Worm (Caenorhabditis elegans) whole organism, L4 larva: ENCODE data around the gene Y54F10AM.6.

Experiments
- aha-1 ChIP-seq: fragments of 150-350 bp; peaks from one replicate; lab custom pipeline; 2014; ENCODE audit warnings: missing biosample characterization, missing genetic modification characterization
- daf-12 ChIP-seq: fragments of 150-350 bp; optimal IDR thresholded peaks from 2 replicates; lab custom pipeline; 2014; ENCODE audit warnings: missing biosample characterization, missing genetic modification reagents, missing genetic modification characterization
- daf-8 ChIP-seq: fragments of 200-800 bp; sonication (Bioruptor generic); IDR thresholded peaks from 2 replicates; pipeline ENCODE4 v1.3.6; 2022; ENCODE audit warnings: missing genetic modification characterization, missing compliant biosample characterization
- fkh-10 ChIP-seq: fragments of 150-350 bp; optimal IDR thresholded peaks from 2 replicates; lab custom pipeline; 2014; ENCODE audit warnings: missing biosample characterization, missing genetic modification reagents, missing genetic modification characterization
- lin-15B ChIP-seq: fragments of 150-350 bp; sonication (generic microtip); optimal IDR thresholded peaks from 3 replicates; lab custom pipeline; 2014; ENCODE audit warnings: missing biosample characterization, missing genetic modification characterization
- lin-29 ChIP-seq: fragments of 200-800 bp; sonication (Bioruptor generic); IDR thresholded peaks from 2 replicates; pipeline ENCODE4 v1.3.6; 2022; ENCODE audit warnings: missing genetic modification reagents, missing genetic modification characterization, missing compliant biosample characterization
- mes-2 ChIP-seq: sonication (generic microtip); optimal IDR thresholded peaks from 2 replicates; lab custom pipeline; 2016; ENCODE audit warnings: missing genotype, mild to moderate bottlenecking, missing genetic modification characterization, missing compliant biosample characterization; ENCODE audit not compliant: poor library complexity, severe bottlenecking
- nhr-11 ChIP-seq: fragments of 150-350 bp; optimal IDR thresholded peaks from 2 replicates; lab custom pipeline; 2014; ENCODE audit warnings: missing biosample characterization, missing genetic modification characterization
- nhr-237 ChIP-seq: sonication (generic microtip); optimal IDR thresholded peaks from 2 replicates; lab custom pipeline; 2017; ENCODE audit warnings: missing biosample characterization, missing genetic modification characterization
- pha-4 ChIP-seq, 2 experiments: fragments of 150-350 bp in 1 of 2; fragments of 200-800 bp in 1 of 2; sonication (Bioruptor generic) in 1 of 2; IDR thresholded peaks in 1 of 2; optimal IDR thresholded peaks in 1 of 2; 2 replicates each; pipeline versions ENCODE4 v1.3.6 to Lab custom; 2014 to 2022; ENCODE audit warnings: missing genetic modification characterization in 2 of 2, missing genetic modification reagents in 2 of 2, missing biosample characterization in 1 of 2, missing compliant biosample characterization in 1 of 2
- spr-1 ChIP-seq: sonication (generic microtip); optimal IDR thresholded peaks from 2 replicates; lab custom pipeline; 2016; ENCODE audit warnings: mild to moderate bottlenecking, missing genetic modification characterization, missing compliant biosample characterization
- ztf-11 ChIP-seq: fragments of 150-350 bp; optimal IDR thresholded peaks from 2 replicates; lab custom pipeline; 2014; ENCODE audit warnings: missing biosample characterization, missing genetic modification characterization

- TF ChIP-seq fkh-10 (GFP tag; lab: Kevin White, UChicago) (no peak), lin-29 (GFP tag; lab: Robert Waterston, UW) (no peak), pha-4 (GFP tag; IDR thresholded peaks at IDR 0.05; lab: Robert Waterston, UW) (no peak), pha-4 (tag; optimal IDR thresholded peaks at IDR 0.05; lab: Kevin White, UChicago) (no peak), daf-8 (GFP tag; lab: Robert Waterston, UW) (no peak), mes-2 (tag; lab: Kevin White, UChicago) (no peak), nhr-237 (tag; lab: Kevin White, UChicago) (no peak), daf-12 (no peak), spr-1 (no peak), aha-1 (tag; lab: Kevin White, UChicago) (no peak), nhr-11 (no peak), lin-15B (tag; lab: Kevin White, UChicago) (no peak), ztf-11 (tag; lab: Kevin White, UChicago) (no peak)
These were observed 26.4 kb upstream of the Y54F10AM.6 start for ce11 chrIII:2482171-2482570.
